Worm (Caenorhabditis elegans) whole organism, late embryonic: Measurements from ENCODE around the gene tag-297.

Experiments
- ahr-1 ChIP-seq: sonication (generic microtip); optimal IDR thresholded peaks from 2 replicates; lab custom pipeline; 2016; ENCODE audit warnings: missing genetic modification characterization, missing compliant biosample characterization
- madf-2 ChIP-seq: sonication (generic microtip); optimal IDR thresholded peaks from 2 replicates; lab custom pipeline; 2017; ENCODE audit warnings: missing genetic modification characterization, missing compliant biosample characterization
- nfya-1 ChIP-seq: sonication (generic microtip); optimal IDR thresholded peaks from 2 replicates; lab custom pipeline; 2017; ENCODE audit warnings: missing genetic modification characterization, mild to moderate bottlenecking, missing compliant biosample characterization, antibody characterized with exemption, moderate library complexity
- nhr-11 ChIP-seq: fragments of 150-350 bp; optimal IDR thresholded peaks from 2 replicates; lab custom pipeline; 2014; ENCODE audit warnings: missing biosample characterization, missing genetic modification characterization
- pqm-1 ChIP-seq: sonication (generic microtip); optimal IDR thresholded peaks from 2 replicates; lab custom pipeline; 2016; ENCODE audit warnings: missing genetic modification characterization, missing compliant biosample characterization
- rnt-1 ChIP-seq: sonication (generic microtip); optimal IDR thresholded peaks from 2 replicates; lab custom pipeline; 2016; ENCODE audit warnings: missing genetic modification characterization, missing compliant biosample characterization

DNA sequence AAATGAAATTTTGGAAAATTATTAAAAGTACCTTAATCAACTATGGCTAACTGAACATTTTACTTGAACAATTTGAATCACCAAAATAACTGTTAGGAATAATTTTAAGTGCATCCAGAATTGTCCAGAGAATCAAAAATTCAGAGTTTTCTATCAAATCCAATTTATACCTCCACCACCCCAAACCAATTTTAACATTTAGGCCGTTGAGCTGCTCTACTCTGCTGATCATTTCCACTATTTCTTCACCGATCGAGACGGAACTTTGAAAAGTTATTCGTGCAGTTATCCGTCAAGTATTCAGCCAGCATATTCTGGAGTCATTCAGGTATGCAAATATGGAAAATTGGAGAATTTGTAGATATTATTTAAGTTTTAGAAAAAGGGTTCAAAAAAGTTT, 18.9 kb upstream of the tag-297 start:
- TF ChIP-seq nhr-11 (no peak), pqm-1 (no peak), madf-2 (tag; lab: Kevin White, UChicago) (no peak), rnt-1 (tag; lab: Kevin White, UChicago) (no peak), nfya-1 (tag; lab: Kevin White, UChicago) (no peak), ahr-1 (tag; lab: Kevin White, UChicago) (no peak)
